Worm (Caenorhabditis elegans) whole organism, L4 larva: ENCODE measurements around the gene gpa-1.
A peak's percentile ranks its signal among the peaks of the same experiment; 100 is the strongest.

Source experiments
- F10B5.3 ChIP-seq: sonication (generic microtip); optimal IDR thresholded peaks from 2 replicates; lab custom pipeline; 2016; ENCODE audit warnings: mild to moderate bottlenecking, missing genetic modification characterization, missing compliant biosample characterization
- T26A8.4 ChIP-seq: fragments of 200-800 bp; sonication (Bioruptor generic); IDR thresholded peaks from 2 replicates; pipeline ENCODE4 v1.3.6; 2022; ENCODE audit warnings: missing genetic modification characterization, missing compliant biosample characterization
- Y105C5A.15 ChIP-seq: fragments of 200-800 bp; sonication (Bioruptor generic); IDR thresholded peaks from 2 replicates; pipeline ENCODE4 v1.3.6; 2022; ENCODE audit warnings: missing genetic modification characterization, missing compliant biosample characterization
- Y5F2A.4 ChIP-seq: fragments of 200-800 bp; sonication (Bioruptor generic); optimal IDR thresholded peaks from 2 replicates; lab custom pipeline; 2018; ENCODE audit warnings: mild to moderate bottlenecking, missing genetic modification characterization, missing compliant biosample characterization
- Y75B8A.6 ChIP-seq: fragments of 200-800 bp; sonication (Bioruptor generic); IDR thresholded peaks from 2 replicates; pipeline ENCODE4 v1.3.6; 2022; ENCODE audit warnings: missing genetic modification reagents, missing genetic modification characterization, missing compliant biosample characterization
- ZK337.2 ChIP-seq: fragments of 200-800 bp; sonication (Bioruptor generic); IDR thresholded peaks from 2 replicates; pipeline ENCODE4 v1.3.6; 2022; ENCODE audit warnings: missing genetic modification reagents, missing genetic modification characterization, missing compliant biosample characterization
- ama-1 ChIP-seq: fragments of 150-350 bp; optimal IDR thresholded peaks from 2 replicates; lab custom pipeline; 2014; ENCODE audit warnings: inconsistent platforms, mixed read lengths
- ceh-44 ChIP-seq: fragments of 200-800 bp; sonication (Bioruptor generic); IDR thresholded peaks from 2 replicates; pipeline ENCODE4 v1.3.6; 2022; ENCODE audit warnings: missing genetic modification reagents, missing genetic modification characterization, missing compliant biosample characterization
- ceh-82 ChIP-seq: sonication (generic microtip); optimal IDR thresholded peaks from 2 replicates; lab custom pipeline; 2017; ENCODE audit warnings: missing biosample characterization, missing genetic modification characterization
- ces-1 ChIP-seq: fragments of 150-350 bp; sonication (generic microtip); optimal IDR thresholded peaks from 4 replicates; lab custom pipeline; 2014; ENCODE audit warnings: missing biosample characterization, missing genetic modification reagents, missing genetic modification characterization
- daf-16 ChIP-seq, 3 experiments: sonication (generic microtip); optimal IDR thresholded peaks; 2 replicates each; lab custom pipeline; 2016 to 2017; ENCODE audit warnings: missing genetic modification characterization in 3 of 3, missing genetic modification reagents in 3 of 3, mild to moderate bottlenecking in 2 of 3, missing compliant biosample characterization in 2 of 3, missing biosample characterization in 1 of 3, moderate library complexity in 1 of 3
- daf-19 ChIP-seq: fragments of 200-800 bp; sonication (Bioruptor generic); conservative IDR thresholded peaks from 2 replicates; pipeline ENCODE4 v1.3.6; 2022; ENCODE audit warnings: missing genetic modification characterization, missing compliant biosample characterization
- dve-1 ChIP-seq: sonication (generic microtip); optimal IDR thresholded peaks from 2 replicates; lab custom pipeline; 2017; ENCODE audit warnings: antibody characterized with exemption, mild to moderate bottlenecking, missing genetic modification characterization, missing compliant biosample characterization; ENCODE audit not compliant: insufficient read depth
- fkh-10 ChIP-seq: fragments of 150-350 bp; optimal IDR thresholded peaks from 2 replicates; lab custom pipeline; 2014; ENCODE audit warnings: missing biosample characterization, missing genetic modification reagents, missing genetic modification characterization
- gei-8 ChIP-seq: fragments of 200-800 bp; sonication (Bioruptor generic); optimal IDR thresholded peaks from 2 replicates; lab custom pipeline; 2018; ENCODE audit warnings: mild to moderate bottlenecking, missing genetic modification characterization, missing compliant biosample characterization
- hmg-1.1 ChIP-seq: fragments of 200-800 bp; sonication (Bioruptor generic); IDR thresholded peaks from 2 replicates; pipeline ENCODE4 v1.3.6; 2022; ENCODE audit warnings: missing genetic modification reagents, missing genetic modification characterization, missing compliant biosample characterization
- jun-1 ChIP-seq: fragments of 150-350 bp; optimal IDR thresholded peaks from 2 replicates; lab custom pipeline; 2014; ENCODE audit warnings: missing biosample characterization, missing genetic modification reagents, missing genetic modification characterization
- lim-7 ChIP-seq: fragments of 200-800 bp; sonication (Bioruptor generic); IDR thresholded peaks from 2 replicates; pipeline ENCODE4 v1.3.6; 2022; ENCODE audit warnings: missing genetic modification characterization, missing compliant biosample characterization
- lin-13 ChIP-seq: fragments of 150-350 bp; optimal IDR thresholded peaks from 2 replicates; lab custom pipeline; 2014; ENCODE audit warnings: missing biosample characterization, missing genetic modification reagents, missing genetic modification characterization
- lin-15B ChIP-seq: fragments of 150-350 bp; sonication (generic microtip); optimal IDR thresholded peaks from 3 replicates; lab custom pipeline; 2014; ENCODE audit warnings: missing biosample characterization, missing genetic modification characterization
- lir-3 ChIP-seq: sonication (generic microtip); optimal IDR thresholded peaks from 2 replicates; lab custom pipeline; 2016; ENCODE audit warnings: mild to moderate bottlenecking, missing genetic modification characterization, missing compliant biosample characterization
- lsy-2 ChIP-seq, 2 experiments: fragments of 150-350 bp in 1 of 2; sonication (generic microtip) in 1 of 2; optimal IDR thresholded peaks; 2 replicates each; lab custom pipeline; 2014 to 2017; ENCODE audit warnings: missing biosample characterization in 2 of 2, missing genetic modification characterization in 2 of 2
- madf-5 ChIP-seq, 2 experiments: fragments of 200-800 bp; sonication (Bioruptor generic); IDR thresholded peaks; 2 replicates each; pipeline ENCODE4 v1.3.6; 2022; ENCODE audit warnings: missing compliant biosample characterization in 2 of 2, missing genetic modification characterization in 2 of 2
- mdl-1 ChIP-seq, 2 experiments: fragments of 150-350 bp in 1 of 2; sonication (generic microtip) in 1 of 2; optimal IDR thresholded peaks; 2 replicates each; lab custom pipeline; 2014 to 2017; ENCODE audit warnings: missing biosample characterization in 2 of 2, missing genetic modification characterization in 2 of 2
- mep-1 ChIP-seq: fragments of 150-350 bp; sonication (generic microtip); optimal IDR thresholded peaks from 3 replicates; lab custom pipeline; 2014; ENCODE audit warnings: missing biosample characterization, missing genetic modification characterization
- mes-2 ChIP-seq: sonication (generic microtip); optimal IDR thresholded peaks from 2 replicates; lab custom pipeline; 2016; ENCODE audit warnings: missing genotype, mild to moderate bottlenecking, missing genetic modification characterization, missing compliant biosample characterization; ENCODE audit not compliant: poor library complexity, severe bottlenecking
- nhr-102 ChIP-seq: sonication (generic microtip); optimal IDR thresholded peaks from 2 replicates; lab custom pipeline; 2016; ENCODE audit warnings: mild to moderate bottlenecking, missing genetic modification characterization, moderate library complexity, missing compliant biosample characterization
- nhr-11 ChIP-seq: fragments of 150-350 bp; optimal IDR thresholded peaks from 2 replicates; lab custom pipeline; 2014; ENCODE audit warnings: missing biosample characterization, missing genetic modification characterization
- nhr-111 ChIP-seq: fragments of 200-800 bp; sonication (Bioruptor generic); optimal IDR thresholded peaks from 2 replicates; lab custom pipeline; 2018; ENCODE audit warnings: mild to moderate bottlenecking, missing genetic modification characterization, missing compliant biosample characterization
- nhr-237 ChIP-seq: sonication (generic microtip); optimal IDR thresholded peaks from 2 replicates; lab custom pipeline; 2017; ENCODE audit warnings: missing biosample characterization, missing genetic modification characterization
- nhr-25 ChIP-seq: sonication (generic microtip); optimal IDR thresholded peaks from 2 replicates; lab custom pipeline; 2017; ENCODE audit warnings: missing genetic modification characterization, mild to moderate bottlenecking, missing compliant biosample characterization, antibody characterized with exemption, moderate library complexity, borderline replicate concordance; ENCODE audit not compliant: insufficient read depth
- nhr-28 ChIP-seq: fragments of 150-350 bp; optimal IDR thresholded peaks from 2 replicates; lab custom pipeline; 2014; ENCODE audit warnings: missing biosample characterization, missing genetic modification characterization
- nhr-77 ChIP-seq: fragments of 150-350 bp; optimal IDR thresholded peaks from 2 replicates; lab custom pipeline; 2014; ENCODE audit warnings: missing biosample characterization, missing genetic modification characterization
- pha-4 ChIP-seq, 2 experiments: fragments of 150-350 bp in 1 of 2; fragments of 200-800 bp in 1 of 2; sonication (Bioruptor generic) in 1 of 2; IDR thresholded peaks in 1 of 2; optimal IDR thresholded peaks in 1 of 2; 2 replicates each; pipeline versions ENCODE4 v1.3.6 to Lab custom; 2014 to 2022; ENCODE audit warnings: missing genetic modification characterization in 2 of 2, missing genetic modification reagents in 2 of 2, missing biosample characterization in 1 of 2, missing compliant biosample characterization in 1 of 2
- pqm-1 ChIP-seq: sonication (generic microtip); optimal IDR thresholded peaks from 2 replicates; lab custom pipeline; 2017; ENCODE audit warnings: missing biosample characterization, missing genetic modification characterization
- saeg-2 ChIP-seq: fragments of 200-800 bp; sonication (Bioruptor generic); IDR thresholded peaks from 2 replicates; pipeline ENCODE4 v1.3.6; 2022; ENCODE audit warnings: missing genetic modification reagents, missing genetic modification characterization, missing compliant biosample characterization
- snpc-1.2 ChIP-seq: fragments of 200-800 bp; sonication (Bioruptor generic); IDR thresholded peaks from 2 replicates; pipeline ENCODE4 v1.3.6; 2022; ENCODE audit warnings: missing genetic modification reagents, missing genetic modification characterization, missing compliant biosample characterization
- snpc-4 ChIP-seq: fragments of 150-350 bp; optimal IDR thresholded peaks from 2 replicates; lab custom pipeline; 2014; ENCODE audit warnings: missing biosample characterization, missing genetic modification characterization
- spr-1 ChIP-seq: sonication (generic microtip); optimal IDR thresholded peaks from 2 replicates; lab custom pipeline; 2016; ENCODE audit warnings: mild to moderate bottlenecking, missing genetic modification characterization, missing compliant biosample characterization
- spr-3 ChIP-seq: fragments of 200-800 bp; sonication (Bioruptor generic); optimal IDR thresholded peaks from 2 replicates; lab custom pipeline; 2018; ENCODE audit warnings: mild to moderate bottlenecking, missing genetic modification characterization, missing compliant biosample characterization
- tag-97 ChIP-seq: fragments of 200-800 bp; sonication (Bioruptor generic); IDR thresholded peaks from 2 replicates; pipeline ENCODE4 v1.3.6; 2022; ENCODE audit warnings: missing genetic modification characterization, missing compliant biosample characterization
- unc-130 ChIP-seq: sonication (generic microtip); optimal IDR thresholded peaks from 2 replicates; lab custom pipeline; 2016; ENCODE audit warnings: missing genetic modification reagents, missing genetic modification characterization, missing compliant biosample characterization
- unc-39 ChIP-seq: sonication (generic microtip); optimal IDR thresholded peaks from 2 replicates; lab custom pipeline; 2017; ENCODE audit warnings: missing biosample characterization, missing genetic modification characterization
- unc-62 ChIP-seq, 3 experiments: fragments of 150-350 bp in 1 of 3; sonication (generic microtip); optimal IDR thresholded peaks in 2 of 3; peaks in 1 of 3; 1 replicate in 1 of 3; 2 replicates in 2 of 3; lab custom pipeline; 2014 to 2017; ENCODE audit warnings: missing biosample characterization in 3 of 3, missing genetic modification characterization in 3 of 3, missing genetic modification reagents in 3 of 3, missing genotype in 1 of 3
- zfp-2 ChIP-seq: sonication (generic microtip); optimal IDR thresholded peaks from 2 replicates; lab custom pipeline; 2016; ENCODE audit warnings: mild to moderate bottlenecking, missing genetic modification characterization, missing compliant biosample characterization
- zip-11 ChIP-seq: fragments of 200-800 bp; sonication (Bioruptor generic); IDR thresholded peaks from 2 replicates; pipeline ENCODE4 v1.3.6; 2022; ENCODE audit warnings: missing genetic modification characterization, missing compliant biosample characterization
- ztf-11 ChIP-seq: fragments of 150-350 bp; optimal IDR thresholded peaks from 2 replicates; lab custom pipeline; 2014; ENCODE audit warnings: missing biosample characterization, missing genetic modification characterization
- ztf-7 ChIP-seq: fragments of 150-350 bp; optimal IDR thresholded peaks from 2 replicates; lab custom pipeline; 2014; ENCODE audit warnings: missing biosample characterization, missing genetic modification characterization

The gpa-1 gene

ce11 chrV:11177577-11177976 lies at the start of gene gpa-1:
gpa-1 (minus strand) TSS chrV:11177677.
- no peak for TF ChIP-seq nhr-237 (tag; lab: Kevin White, UChicago)
- TF ChIP-seq Y105C5A.15 (GFP tag; lab: Robert Waterston, UW), result no peak
- no peak for TF ChIP-seq zfp-2
- TF ChIP-seq zip-11 (GFP tag; lab: Robert Waterston, UW), result no peak
- no peak for TF ChIP-seq fkh-10 (GFP tag; lab: Kevin White, UChicago)
- no peak for TF ChIP-seq jun-1 (tag; lab: Kevin White, UChicago)
- TF ChIP-seq ceh-44, result no peak
- no peak for TF ChIP-seq pha-4 (GFP tag; IDR thresholded peaks at IDR 0.05; lab: Robert Waterston, UW)
- TF ChIP-seq pha-4 (tag; optimal IDR thresholded peaks at IDR 0.05; lab: Kevin White, UChicago), result no peak
- TF ChIP-seq Y75B8A.6 (GFP tag; lab: Robert Waterston, UW), result no peak
- TF ChIP-seq snpc-1.2 (GFP tag; lab: Robert Waterston, UW), result no peak
- TF ChIP-seq snpc-4 (tag; lab: Kevin White, UChicago), result no peak
- TF ChIP-seq daf-19 (GFP tag; lab: Robert Waterston, UW), result no peak
- no peak for TF ChIP-seq nhr-111 (GFP tag; lab: Kevin White, UChicago)
- no peak for TF ChIP-seq nhr-11 (tag; lab: Kevin White, UChicago)

- no peak for TF ChIP-seq ces-1 (GFP tag; lab: Kevin White, UChicago)
- no peak for TF ChIP-seq spr-1 (tag; lab: Kevin White, UChicago)
- no peak for TF ChIP-seq gei-8
- TF ChIP-seq madf-5 (GFP tag; IDR thresholded peaks at IDR 0.05; lab: Robert Waterston, UW), result no peak
- no peak for TF ChIP-seq mes-2 (tag; lab: Kevin White, UChicago)
- no peak for TF ChIP-seq nhr-237 (tag; lab: Kevin White, UChicago)
- TF ChIP-seq unc-130, result no peak
- no peak for TF ChIP-seq lim-7 (GFP tag; lab: Robert Waterston, UW)
- peak in 1 of 2 experiments; percentile 72 for TF ChIP-seq daf-16 (GFP tag; optimal IDR thresholded peaks at IDR 0.05; lab: Kevin White, UChicago)
- peak; percentile 28 for TF ChIP-seq daf-16 (tag; optimal IDR thresholded peaks at IDR 0.05; lab: Kevin White, UChicago)
- peak; percentile 43 for TF ChIP-seq dve-1
- no peak for TF ChIP-seq ceh-82 (tag; lab: Kevin White, UChicago)
- TF ChIP-seq unc-62 (GFP tag; optimal IDR thresholded peaks at IDR 0.05 in 1 of 2; lab: Kevin White, UChicago), result no peak
- no peak for TF ChIP-seq unc-62 (tag; optimal IDR thresholded peaks at IDR 0.05; lab: Kevin White, UChicago)
- no peak for TF ChIP-seq nhr-11 (tag; lab: Kevin White, UChicago)
- TF ChIP-seq unc-39 (tag; lab: Kevin White, UChicago), result no peak
- TF ChIP-seq lir-3 (tag; lab: Kevin White, UChicago), result no peak
- no peak for TF ChIP-seq nhr-77 (tag; lab: Kevin White, UChicago)
- TF ChIP-seq lin-15B, result no peak
- TF ChIP-seq pqm-1 (tag; lab: Kevin White, UChicago), result no peak
- no peak; the same call in 1 of the 2 replicates for TF ChIP-seq T26A8.4 (GFP tag; lab: Robert Waterston, UW)
- TF ChIP-seq nhr-28 (tag; lab: Kevin White, UChicago), result no peak
- no peak for TF ChIP-seq ztf-7 (tag; lab: Kevin White, UChicago)
- TF ChIP-seq spr-3 (GFP tag; lab: Kevin White, UChicago), result no peak
- no peak for TF ChIP-seq mdl-1 (tag; optimal IDR thresholded peaks at IDR 0.05; lab: Kevin White, UChicago)
- no peak for TF ChIP-seq ZK337.2 (GFP tag; lab: Robert Waterston, UW)
- TF ChIP-seq hmg-1.1 (GFP tag; lab: Robert Waterston, UW), result no peak
- peak; percentile 4 for TF ChIP-seq F10B5.3 (tag; lab: Kevin White, UChicago)
- TF ChIP-seq saeg-2 (GFP tag; lab: Robert Waterston, UW), result no peak
- peak in 1 of 2 experiments; percentile 55 for TF ChIP-seq lsy-2 (tag; optimal IDR thresholded peaks at IDR 0.05; lab: Kevin White, UChicago)
- no peak for TF ChIP-seq Y5F2A.4 (GFP tag; lab: Kevin White, UChicago)
- no peak for TF ChIP-seq nhr-102 (tag; lab: Kevin White, UChicago)
- TF ChIP-seq ama-1 (lab: Kevin White, UChicago), result peak; percentile 92
- TF ChIP-seq lin-13 (GFP tag; lab: Kevin White, UChicago), result no peak
- peak; percentile 6; the same call in 1 of the 2 replicates for TF ChIP-seq pha-4 (GFP tag; IDR thresholded peaks at IDR 0.05; lab: Robert Waterston, UW)
- no peak for TF ChIP-seq pha-4 (tag; optimal IDR thresholded peaks at IDR 0.05; lab: Kevin White, UChicago)
- TF ChIP-seq tag-97 (GFP tag; lab: Robert Waterston, UW), result no peak
- TF ChIP-seq nhr-25 (tag; lab: Kevin White, UChicago), result no peak
- TF ChIP-seq mep-1 (tag; lab: Kevin White, UChicago), result peak; percentile 53
- no peak for TF ChIP-seq ztf-11
Observed at ce11 chrV:11225981-11226380, 48.5 kb upstream of the gpa-1 start, which contains the start of gene bgal-1. bgal-1 (minus strand) TSS chrV:11226018.
